Worm (Caenorhabditis elegans): ENCODE measurements around the gene mfsd-11.

- TF ChIP-seq nhr-77 (tag; optimal IDR thresholded peaks at IDR 0.05) (no peak), alr-1 (tag; optimal IDR thresholded peaks at IDR 0.05) (no peak), ztf-11 (tag; optimal IDR thresholded peaks at IDR 0.05) (no peak), unc-39 (tag; optimal IDR thresholded peaks at IDR 0.05) (no peak), ztf-4 (tag; optimal IDR thresholded peaks at IDR 0.05) (no peak), mbf-1 (tag; optimal IDR thresholded peaks at IDR 0.05) (no peak), nhr-12 (tag; optimal IDR thresholded peaks at IDR 0.05) (no peak), lsy-2 (tag; optimal IDR thresholded peaks at IDR 0.05) (no peak), skn-1 (tag; optimal IDR thresholded peaks at IDR 0.05) (no peak), unc-62 (GFP tag; optimal IDR thresholded peaks at IDR 0.05) (no peak), lin-11 (tag; optimal IDR thresholded peaks at IDR 0.05) (no peak), nhr-11 (tag; optimal IDR thresholded peaks at IDR 0.05) (no peak)
These were observed 7.3 kb downstream of the mfsd-11 start, which contains the start of gene pycr-1 for ce11 chrX:12146453-12147085.

Data from whole organism, L2 larva.